Worm (Caenorhabditis elegans) whole organism, L1 larva: ENCODE data around the gene cyh-1.

Source experiments
- C04F5.9 ChIP-seq: sonication (generic microtip); optimal IDR thresholded peaks from 2 replicates; lab custom pipeline; 2016; ENCODE audit warnings: missing genetic modification characterization, missing compliant biosample characterization
- C16A3.4 ChIP-seq: fragments of 150-350 bp; optimal IDR thresholded peaks from 2 replicates; lab custom pipeline; 2014; ENCODE audit warnings: missing biosample characterization, missing genetic modification characterization
- C34B4.2 ChIP-seq: sonication (generic microtip); optimal IDR thresholded peaks from 2 replicates; lab custom pipeline; 2017; ENCODE audit warnings: mild to moderate bottlenecking, missing genetic modification characterization, missing compliant biosample characterization
- F16B12.6 ChIP-seq: fragments of 150-350 bp; optimal IDR thresholded peaks from 2 replicates; lab custom pipeline; 2014; ENCODE audit warnings: missing biosample characterization, missing genetic modification characterization
- Y116A8C.19 ChIP-seq: sonication (generic microtip); optimal IDR thresholded peaks from 2 replicates; lab custom pipeline; 2016; ENCODE audit warnings: missing compliant biosample characterization, missing genetic modification characterization, borderline replicate concordance
- aha-1 ChIP-seq: fragments of 150-350 bp; optimal IDR thresholded peaks from 2 replicates; lab custom pipeline; 2014; ENCODE audit warnings: missing biosample characterization, missing genetic modification characterization
- aly-2 ChIP-seq: fragments of 150-350 bp; optimal IDR thresholded peaks from 2 replicates; lab custom pipeline; 2014; ENCODE audit warnings: missing biosample characterization, missing genetic modification characterization
- ama-1 ChIP-seq: fragments of 150-350 bp; optimal IDR thresholded peaks from 2 replicates; lab custom pipeline; 2014
- ceh-63 ChIP-seq: fragments of 200-800 bp; sonication (Bioruptor generic); optimal IDR thresholded peaks from 2 replicates; lab custom pipeline; 2018; ENCODE audit warnings: mild to moderate bottlenecking, missing genetic modification characterization, missing compliant biosample characterization
- ceh-8 ChIP-seq: fragments of 200-800 bp; sonication (Bioruptor generic); optimal IDR thresholded peaks from 2 replicates; lab custom pipeline; 2018; ENCODE audit warnings: mild to moderate bottlenecking, missing genetic modification characterization, moderate library complexity, missing compliant biosample characterization
- ceh-82 ChIP-seq, 3 experiments: fragments of 150-350 bp in 1 of 3; sonication (generic microtip) in 2 of 3; optimal IDR thresholded peaks; 2 replicates each; lab custom pipeline; 2014 to 2017; ENCODE audit warnings: missing biosample characterization in 3 of 3, missing genetic modification characterization in 3 of 3
- ceh-88 ChIP-seq: fragments of 200-800 bp; sonication (Bioruptor generic); IDR thresholded peaks from 2 replicates; pipeline ENCODE4 v1.3.6; 2022; ENCODE audit warnings: missing genetic modification characterization, missing compliant biosample characterization
- ceh-90 ChIP-seq: sonication (generic microtip); optimal IDR thresholded peaks from 2 replicates; lab custom pipeline; 2016; ENCODE audit warnings: missing genetic modification characterization, missing compliant biosample characterization
- ces-1 ChIP-seq: fragments of 150-350 bp; optimal IDR thresholded peaks from 2 replicates; lab custom pipeline; 2014; ENCODE audit warnings: missing biosample characterization, missing genetic modification reagents, missing genetic modification characterization
- efl-1 ChIP-seq, 4 experiments: fragments of 150-350 bp; optimal IDR thresholded peaks in 3 of 4; peaks in 1 of 4; 1 replicate in 1 of 4; 2 replicates in 3 of 4; lab custom pipeline; 2014; ENCODE audit warnings: missing biosample characterization in 2 of 4, missing genetic modification characterization in 2 of 4, missing genetic modification reagents in 2 of 4
- efl-3 ChIP-seq: fragments of 200-800 bp; sonication (Bioruptor generic); optimal IDR thresholded peaks from 2 replicates; lab custom pipeline; 2018; ENCODE audit warnings: mild to moderate bottlenecking, missing genetic modification characterization, missing compliant biosample characterization
- egl-13 ChIP-seq: sonication (generic microtip); optimal IDR thresholded peaks from 2 replicates; lab custom pipeline; 2016; ENCODE audit warnings: missing genotype, missing genetic modification reagents, missing genetic modification characterization, missing compliant biosample characterization
- egl-27 ChIP-seq, 2 experiments: fragments of 150-350 bp in 1 of 2; sonication (generic microtip); optimal IDR thresholded peaks; 3 replicates each; lab custom pipeline; 2017 to 2018; ENCODE audit warnings: missing biosample characterization in 2 of 2, missing genetic modification characterization in 2 of 2, missing genetic modification reagents in 2 of 2
- elt-2 ChIP-seq: sonication (generic microtip); optimal IDR thresholded peaks from 2 replicates; lab custom pipeline; 2016; ENCODE audit warnings: missing genetic modification characterization, mild to moderate bottlenecking, inconsistent platforms, missing compliant biosample characterization, missing genetic modification reagents
- elt-3 ChIP-seq, 6 experiments: fragments of 150-350 bp in 1 of 6; sonication (generic microtip); optimal IDR thresholded peaks; 2 replicates each; lab custom pipeline; 2017 to 2018; ENCODE audit warnings: missing biosample characterization in 6 of 6, missing genetic modification characterization in 6 of 6, inconsistent platforms in 1 of 6
- fkh-10 ChIP-seq: sonication (generic microtip); optimal IDR thresholded peaks from 2 replicates; lab custom pipeline; 2017; ENCODE audit warnings: missing biosample characterization, missing genetic modification reagents, missing genetic modification characterization
- fkh-4 ChIP-seq: sonication (generic microtip); optimal IDR thresholded peaks from 2 replicates; lab custom pipeline; 2016; ENCODE audit warnings: missing compliant biosample characterization, missing genetic modification characterization, borderline replicate concordance
- hlh-4 ChIP-seq: sonication (generic microtip); optimal IDR thresholded peaks from 2 replicates; lab custom pipeline; 2016; ENCODE audit warnings: mild to moderate bottlenecking, missing genetic modification characterization, missing compliant biosample characterization
- isw-1 ChIP-seq: fragments of 200-800 bp; sonication (Bioruptor generic); IDR thresholded peaks from 2 replicates; pipeline ENCODE4 v1.3.6; 2022; ENCODE audit warnings: missing genetic modification characterization, missing compliant biosample characterization
- jun-1 ChIP-seq: fragments of 150-350 bp; optimal IDR thresholded peaks from 2 replicates; lab custom pipeline; 2014; ENCODE audit warnings: missing biosample characterization, missing genetic modification reagents, missing genetic modification characterization
- lin-13 ChIP-seq: fragments of 150-350 bp; optimal IDR thresholded peaks from 2 replicates; lab custom pipeline; 2014; ENCODE audit warnings: missing biosample characterization, missing genetic modification reagents, missing genetic modification characterization
- lin-14 ChIP-seq: fragments of 200-800 bp; sonication (Bioruptor generic); optimal IDR thresholded peaks from 2 replicates; lab custom pipeline; 2018; ENCODE audit warnings: mild to moderate bottlenecking, missing genetic modification characterization, moderate library complexity, missing compliant biosample characterization
- lir-3 ChIP-seq: sonication (generic microtip); optimal IDR thresholded peaks from 2 replicates; lab custom pipeline; 2016; ENCODE audit warnings: mild to moderate bottlenecking, missing genetic modification characterization, moderate library complexity, missing compliant biosample characterization; ENCODE audit not compliant: poor library complexity
- mab-9 ChIP-seq: fragments of 200-800 bp; sonication (Bioruptor generic); IDR thresholded peaks from 2 replicates; pipeline ENCODE4 v1.3.6; 2022; ENCODE audit warnings: missing genetic modification reagents, missing genetic modification characterization, missing compliant biosample characterization
- mdl-1 ChIP-seq, 2 experiments: fragments of 150-350 bp; optimal IDR thresholded peaks; 2 replicates each; lab custom pipeline; 2014 to 2017; ENCODE audit warnings: missing biosample characterization in 2 of 2, missing genetic modification characterization in 2 of 2, inconsistent platforms in 1 of 2
- nhr-20 ChIP-seq: sonication (generic microtip); optimal IDR thresholded peaks from 2 replicates; lab custom pipeline; 2016; ENCODE audit warnings: mild to moderate bottlenecking, missing genetic modification characterization, missing compliant biosample characterization
- nhr-76 ChIP-seq: sonication (generic microtip); optimal IDR thresholded peaks from 2 replicates; lab custom pipeline; 2017; ENCODE audit warnings: missing biosample characterization, missing genetic modification characterization
- nhr-77 ChIP-seq: fragments of 150-350 bp; optimal IDR thresholded peaks from 2 replicates; lab custom pipeline; 2014; ENCODE audit warnings: missing biosample characterization, missing genetic modification characterization
- nhr-84 ChIP-seq: sonication (generic microtip); optimal IDR thresholded peaks from 2 replicates; lab custom pipeline; 2017; ENCODE audit warnings: missing biosample characterization, missing genetic modification characterization
- nhr-85 ChIP-seq: sonication (generic microtip); peaks from one replicate; lab custom pipeline; 2016; ENCODE audit warnings: missing genetic modification characterization, inconsistent platforms, missing compliant biosample characterization
- nhr-90 ChIP-seq: sonication (generic microtip); optimal IDR thresholded peaks from 2 replicates; lab custom pipeline; 2016; ENCODE audit warnings: mild to moderate bottlenecking, missing genetic modification characterization, missing compliant biosample characterization; ENCODE audit not compliant: poor library complexity
- pax-3 ChIP-seq: fragments of 200-800 bp; sonication (Bioruptor generic); optimal IDR thresholded peaks from 2 replicates; lab custom pipeline; 2018; ENCODE audit warnings: mild to moderate bottlenecking, missing genetic modification characterization, moderate library complexity, missing compliant biosample characterization
- pqm-1 ChIP-seq: sonication (generic microtip); optimal IDR thresholded peaks from 3 replicates; lab custom pipeline; 2017; ENCODE audit warnings: missing biosample characterization, missing genetic modification characterization
- skn-1 ChIP-seq: fragments of 150-350 bp; optimal IDR thresholded peaks from 2 replicates; lab custom pipeline; 2014; ENCODE audit warnings: missing biosample characterization, missing genetic modification characterization
- snpc-4 ChIP-seq: fragments of 150-350 bp; optimal IDR thresholded peaks from 2 replicates; lab custom pipeline; 2014; ENCODE audit warnings: missing biosample characterization, missing genetic modification characterization
- snu-23 ChIP-seq: sonication (generic microtip); optimal IDR thresholded peaks from 2 replicates; lab custom pipeline; 2016; ENCODE audit warnings: missing genetic modification characterization, missing compliant biosample characterization
- sox-4 ChIP-seq: sonication (generic microtip); optimal IDR thresholded peaks from 2 replicates; lab custom pipeline; 2016; ENCODE audit warnings: missing genetic modification characterization, missing compliant biosample characterization
- sup-37 ChIP-seq: fragments of 200-800 bp; sonication (Bioruptor generic); optimal IDR thresholded peaks from 2 replicates; lab custom pipeline; 2018; ENCODE audit warnings: mild to moderate bottlenecking, missing genetic modification characterization, missing compliant biosample characterization
- tbx-2 ChIP-seq: sonication (generic microtip); optimal IDR thresholded peaks from 2 replicates; lab custom pipeline; 2016; ENCODE audit warnings: missing genetic modification characterization, missing compliant biosample characterization
- tlp-1 ChIP-seq: fragments of 150-350 bp; optimal IDR thresholded peaks from 2 replicates; lab custom pipeline; 2014; ENCODE audit warnings: missing biosample characterization, missing genetic modification characterization
- unc-130 ChIP-seq: fragments of 150-350 bp; optimal IDR thresholded peaks from 2 replicates; lab custom pipeline; 2017; ENCODE audit warnings: missing biosample characterization, missing genetic modification characterization, inconsistent platforms
- unc-62 ChIP-seq: fragments of 150-350 bp; optimal IDR thresholded peaks from 2 replicates; lab custom pipeline; 2014; ENCODE audit warnings: missing biosample characterization, missing genetic modification reagents, missing genetic modification characterization
- unc-86 ChIP-seq: sonication (generic microtip); optimal IDR thresholded peaks from 2 replicates; lab custom pipeline; 2016; ENCODE audit warnings: missing genetic modification characterization, missing compliant biosample characterization
- unc-98 ChIP-seq: fragments of 200-800 bp; sonication (Bioruptor generic); IDR thresholded peaks from 2 replicates; pipeline ENCODE4 v1.3.6; 2022; ENCODE audit warnings: missing genetic modification characterization, missing compliant biosample characterization
- vab-15 ChIP-seq: sonication (generic microtip); optimal IDR thresholded peaks from 2 replicates; lab custom pipeline; 2017; ENCODE audit warnings: missing genotype, mild to moderate bottlenecking, missing genetic modification characterization, missing compliant biosample characterization
- zag-1 ChIP-seq: fragments of 150-350 bp; optimal IDR thresholded peaks from 2 replicates; lab custom pipeline; 2014; ENCODE audit warnings: missing biosample characterization, missing genetic modification characterization
- zip-4 ChIP-seq: fragments of 200-800 bp; sonication (Bioruptor generic); optimal IDR thresholded peaks from 2 replicates; lab custom pipeline; 2018; ENCODE audit warnings: mild to moderate bottlenecking, missing genetic modification characterization, moderate library complexity, missing compliant biosample characterization
- ztf-11 ChIP-seq, 2 experiments: sonication (generic microtip); optimal IDR thresholded peaks; 2 replicates each; lab custom pipeline; 2016 to 2017; ENCODE audit warnings: missing genetic modification characterization in 2 of 2, missing biosample characterization in 1 of 2, missing compliant biosample characterization in 1 of 2
- ztf-4 ChIP-seq: fragments of 150-350 bp; optimal IDR thresholded peaks from 2 replicates; lab custom pipeline; 2014; ENCODE audit warnings: missing biosample characterization, missing genetic modification characterization

The cyh-1 gene

DNA sequence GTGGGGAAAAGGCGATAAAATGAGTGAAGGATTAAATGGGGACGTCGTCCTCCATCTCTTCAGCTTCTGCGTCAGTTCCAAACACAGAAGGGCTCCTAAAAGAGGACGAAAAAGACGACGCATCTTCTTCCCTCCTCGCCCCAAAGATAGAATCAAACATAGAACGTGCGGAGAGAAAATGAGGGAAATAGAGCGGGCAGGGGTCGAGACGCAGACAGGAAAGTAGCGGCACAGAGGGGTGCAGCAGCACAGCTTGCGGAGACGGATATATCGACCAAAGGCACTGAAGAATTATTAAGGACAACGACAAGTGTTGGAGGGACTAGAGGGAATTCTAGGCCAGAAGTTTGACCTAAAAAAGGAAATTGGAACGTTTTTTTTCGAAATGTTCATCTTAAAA is 42.5 kb downstream of the cyh-1 start:
- TF ChIP-seq ces-1 (GFP tag; lab: Kevin White, UChicago) (no peak), pax-3 (tag; lab: Kevin White, UChicago) (no peak), aly-2 (tag; lab: Kevin White, UChicago) (no peak), lir-3 (tag; lab: Kevin White, UChicago) (no peak), pqm-1 (tag; lab: Kevin White, UChicago) (no peak), nhr-90 (no peak), efl-3 (GFP tag; lab: Kevin White, UChicago) (no peak), mdl-1 (tag; optimal IDR thresholded peaks at IDR 0.05; lab: Kevin White, UChicago) (no peak), nhr-76 (tag; lab: Kevin White, UChicago) (no peak), C34B4.2 (tag; lab: Kevin White, UChicago) (no peak), egl-27 (tag; optimal IDR thresholded peaks at IDR 0.05; lab: Kevin White, UChicago) (no peak), nhr-20 (tag; lab: Kevin White, UChicago) (no peak), tbx-2 (tag; lab: Kevin White, UChicago) (no peak), ceh-82 (tag; optimal IDR thresholded peaks at IDR 0.05; lab: Kevin White, UChicago) (peak in 2 of 3 experiments; percentile 21 to 29), nhr-85 (no peak), C16A3.4 (tag; lab: Kevin White, UChicago) (no peak), Y116A8C.19 (tag; lab: Kevin White, UChicago) (no peak), unc-130 (tag; lab: Kevin White, UChicago) (no peak), nhr-77 (tag; lab: Kevin White, UChicago) (no peak), zag-1 (tag; lab: Kevin White, UChicago) (no peak), ztf-4 (tag; lab: Kevin White, UChicago) (no peak), vab-15 (tag; lab: Kevin White, UChicago) (no peak), ceh-8 (GFP tag; lab: Kevin White, UChicago) (no peak), aha-1 (no peak), tlp-1 (no peak), nhr-84 (tag; lab: Kevin White, UChicago) (no peak), isw-1 (GFP tag; lab: Robert Waterston, UW) (no peak), C04F5.9 (tag; lab: Kevin White, UChicago) (no peak), fkh-10 (GFP tag; lab: Kevin White, UChicago) (peak; percentile 44), lin-14 (GFP tag; lab: Kevin White, UChicago) (peak; percentile 89), ceh-88 (GFP tag; lab: Robert Waterston, UW) (no peak), fkh-4 (tag; lab: Kevin White, UChicago) (no peak), sox-4 (tag; lab: Kevin White, UChicago) (no peak), jun-1 (tag; lab: Kevin White, UChicago) (no peak), ama-1 (lab: Kevin White, UChicago) (no peak), efl-1 (optimal IDR thresholded peaks at IDR 0.05; lab: Kevin White, UChicago) (peak; percentile 47 to 65), efl-1 (GFP tag; optimal IDR thresholded peaks at IDR 0.05 in 1 of 2; lab: Kevin White, UChicago) (peak; percentile 30 to 76), lin-13 (no peak), unc-62 (no peak), mab-9 (GFP tag; lab: Robert Waterston, UW) (no peak), skn-1 (tag; lab: Kevin White, UChicago) (no peak), unc-86 (peak; percentile 12), snpc-4 (tag; lab: Kevin White, UChicago) (no peak), hlh-4 (no peak), sup-37 (GFP tag; lab: Kevin White, UChicago) (no peak), unc-98 (GFP tag; lab: Robert Waterston, UW) (no peak), ztf-11 (tag; optimal IDR thresholded peaks at IDR 0.05; lab: Kevin White, UChicago) (no peak), snu-23 (GFP tag; lab: Kevin White, UChicago) (no peak), zip-4 (GFP tag; lab: Kevin White, UChicago) (no peak), elt-2 (tag; lab: Kevin White, UChicago) (no peak), egl-13 (tag; lab: Kevin White, UChicago) (no peak), elt-3 (tag; optimal IDR thresholded peaks at IDR 0.05; lab: Kevin White, UChicago) (no peak), F16B12.6 (tag; lab: Kevin White, UChicago) (peak; percentile 36), ceh-63 (GFP tag; lab: Kevin White, UChicago) (no peak), ceh-90 (tag; lab: Kevin White, UChicago) (no peak)
